Worm (Caenorhabditis elegans) whole organism, young adult: ENCODE measurements around the gene idpb-1.

Source experiments
- B0019.2 ChIP-seq: fragments of 200-800 bp; sonication (Bioruptor generic); conservative IDR thresholded peaks from 2 replicates; pipeline ENCODE4 v1.3.6; 2022; ENCODE audit warnings: missing genetic modification reagents, missing genetic modification characterization, missing compliant biosample characterization
- B0261.1 ChIP-seq: sonication (generic microtip); optimal IDR thresholded peaks from 2 replicates; lab custom pipeline; 2016; ENCODE audit warnings: mild to moderate bottlenecking, missing genetic modification characterization, moderate library complexity, missing compliant biosample characterization
- C06A6.2 ChIP-seq: fragments of 200-800 bp; sonication (Bioruptor generic); conservative IDR thresholded peaks from 2 replicates; pipeline ENCODE4 v1.3.6; 2022; ENCODE audit warnings: missing genetic modification characterization, missing compliant biosample characterization
- F23B12.7 ChIP-seq: sonication (generic microtip); optimal IDR thresholded peaks from 2 replicates; lab custom pipeline; 2017; ENCODE audit warnings: missing genetic modification characterization, mild to moderate bottlenecking, missing compliant biosample characterization, antibody characterized with exemption, moderate library complexity; ENCODE audit not compliant: insufficient read depth
- F37B4.10 ChIP-seq: fragments of 200-800 bp; sonication (Bioruptor generic); IDR thresholded peaks from 2 replicates; pipeline ENCODE4 v1.3.6; 2022; ENCODE audit warnings: missing genetic modification characterization, missing compliant biosample characterization
- K11D2.4 ChIP-seq: fragments of 200-800 bp; sonication (Bioruptor generic); IDR thresholded peaks from 2 replicates; pipeline ENCODE4 v1.3.6; 2022; ENCODE audit warnings: missing genetic modification reagents, missing genetic modification characterization, missing compliant biosample characterization
- T26A5.8 ChIP-seq: sonication (generic microtip); optimal IDR thresholded peaks from 2 replicates; lab custom pipeline; 2016; ENCODE audit warnings: missing genetic modification characterization, missing compliant biosample characterization
- akir-1 ChIP-seq: fragments of 200-800 bp; sonication (Bioruptor generic); optimal IDR thresholded peaks from 2 replicates; lab custom pipeline; 2018; ENCODE audit warnings: mild to moderate bottlenecking, missing genetic modification characterization, moderate library complexity, missing compliant biosample characterization
- aptf-2 ChIP-seq: fragments of 200-800 bp; sonication (Bioruptor generic); conservative IDR thresholded peaks from 2 replicates; pipeline ENCODE4 v1.3.6; 2022; ENCODE audit warnings: missing genetic modification reagents, missing genetic modification characterization, missing compliant biosample characterization
- aptf-3 ChIP-seq: fragments of 200-800 bp; sonication (Bioruptor generic); IDR thresholded peaks from 2 replicates; pipeline ENCODE4 v1.3.6; 2022; ENCODE audit warnings: missing genetic modification characterization, missing compliant biosample characterization
- atf-7 ChIP-seq: sonication (generic microtip); optimal IDR thresholded peaks from 2 replicates; lab custom pipeline; 2017; ENCODE audit warnings: mild to moderate bottlenecking, missing genetic modification characterization, missing compliant biosample characterization
- attf-5 ChIP-seq: fragments of 200-800 bp; sonication (Bioruptor generic); optimal IDR thresholded peaks from 2 replicates; lab custom pipeline; 2018; ENCODE audit warnings: mild to moderate bottlenecking, missing genetic modification characterization, missing compliant biosample characterization
- attf-6 ChIP-seq: fragments of 200-800 bp; sonication (Bioruptor generic); IDR thresholded peaks from 2 replicates; pipeline ENCODE4 v1.3.6; 2022; ENCODE audit warnings: missing genetic modification reagents, missing genetic modification characterization, missing compliant biosample characterization
- bed-1 ChIP-seq: fragments of 200-800 bp; sonication (Bioruptor generic); IDR thresholded peaks from 2 replicates; pipeline ENCODE4 v1.3.6; 2022; ENCODE audit warnings: missing genetic modification reagents, missing genetic modification characterization, missing compliant biosample characterization
- cebp-1 ChIP-seq, 2 experiments: fragments of 200-800 bp in 1 of 2; sonication (Bioruptor generic) in 1 of 2; sonication (generic microtip) in 1 of 2; IDR thresholded peaks in 1 of 2; optimal IDR thresholded peaks in 1 of 2; 2 replicates each; pipeline versions ENCODE4 v1.3.6 to Lab custom; 2017 to 2022; ENCODE audit warnings: missing compliant biosample characterization in 2 of 2, missing genetic modification characterization in 2 of 2, mild to moderate bottlenecking in 1 of 2, missing genetic modification reagents in 1 of 2, moderate library complexity in 1 of 2
- ceh-100 ChIP-seq: fragments of 200-800 bp; sonication (Bioruptor generic); IDR thresholded peaks from 2 replicates; pipeline ENCODE4 v1.3.6; 2022; ENCODE audit warnings: missing genetic modification reagents, missing genetic modification characterization, missing compliant biosample characterization
- ceh-27 ChIP-seq: fragments of 200-800 bp; sonication (Bioruptor generic); optimal IDR thresholded peaks from 2 replicates; lab custom pipeline; 2018; ENCODE audit warnings: mild to moderate bottlenecking, missing genetic modification characterization, moderate library complexity, missing compliant biosample characterization
- ceh-58 ChIP-seq: fragments of 200-800 bp; sonication (Bioruptor generic); IDR thresholded peaks from 2 replicates; pipeline ENCODE4 v1.3.6; 2022; ENCODE audit warnings: missing genetic modification characterization, missing compliant biosample characterization
- dox-1 ChIP-seq: fragments of 200-800 bp; sonication (Bioruptor generic); IDR thresholded peaks from 2 replicates; pipeline ENCODE4 v1.3.6; 2022; ENCODE audit warnings: missing genetic modification reagents, missing genetic modification characterization, missing compliant biosample characterization
- efl-1 ChIP-seq: fragments of 150-350 bp; optimal IDR thresholded peaks from 2 replicates; lab custom pipeline; 2014; ENCODE audit warnings: missing biosample characterization, missing genetic modification reagents, missing genetic modification characterization
- gei-17 ChIP-seq: fragments of 200-800 bp; sonication (Bioruptor generic); optimal IDR thresholded peaks from 2 replicates; lab custom pipeline; 2018; ENCODE audit warnings: mild to moderate bottlenecking, missing genetic modification characterization, missing compliant biosample characterization
- him-1 ChIP-seq: sonication (generic microtip); optimal IDR thresholded peaks from 2 replicates; lab custom pipeline; 2016; ENCODE audit warnings: missing genotype, missing genetic modification reagents, missing genetic modification characterization, missing compliant biosample characterization
- hlh-12 ChIP-seq: sonication (generic microtip); optimal IDR thresholded peaks from 2 replicates; lab custom pipeline; 2016; ENCODE audit warnings: missing genetic modification characterization, missing compliant biosample characterization
- lag-1 ChIP-seq: fragments of 200-800 bp; sonication (Bioruptor generic); IDR thresholded peaks from 2 replicates; pipeline ENCODE4 v1.3.6; 2022; ENCODE audit warnings: missing genetic modification reagents, missing genetic modification characterization, missing compliant biosample characterization
- let-607 ChIP-seq, 2 experiments: fragments of 200-800 bp in 1 of 2; sonication (Bioruptor generic) in 1 of 2; sonication (generic microtip) in 1 of 2; optimal IDR thresholded peaks; 2 replicates each; lab custom pipeline; 2016 to 2018; ENCODE audit warnings: mild to moderate bottlenecking in 2 of 2, missing compliant biosample characterization in 2 of 2, missing genetic modification characterization in 2 of 2, moderate library complexity in 2 of 2, missing genotype in 1 of 2
- lin-35 ChIP-seq, 3 experiments: fragments of 150-350 bp in 2 of 3; sonication (generic microtip) in 1 of 3; optimal IDR thresholded peaks; 2 replicates each; lab custom pipeline; 2014 to 2018; ENCODE audit warnings: missing biosample characterization in 3 of 3, missing genetic modification characterization in 3 of 3, missing genetic modification reagents in 3 of 3
- lin-40 ChIP-seq: sonication (generic microtip); optimal IDR thresholded peaks from 2 replicates; lab custom pipeline; 2016; ENCODE audit warnings: missing genetic modification characterization, mild to moderate bottlenecking, missing compliant biosample characterization, missing genotype, missing genetic modification reagents
- lin-54 ChIP-seq: fragments of 200-800 bp; sonication (Bioruptor generic); optimal IDR thresholded peaks from 2 replicates; lab custom pipeline; 2018; ENCODE audit warnings: mild to moderate bottlenecking, missing genetic modification characterization, missing compliant biosample characterization
- madf-10 ChIP-seq: sonication (generic microtip); optimal IDR thresholded peaks from 2 replicates; lab custom pipeline; 2016; ENCODE audit warnings: mild to moderate bottlenecking, missing genetic modification characterization, missing compliant biosample characterization
- mcd-1 ChIP-seq: fragments of 200-800 bp; sonication (Bioruptor generic); IDR thresholded peaks from 2 replicates; pipeline ENCODE4 v1.3.6; 2022; ENCODE audit warnings: missing genetic modification reagents, missing genetic modification characterization, missing compliant biosample characterization
- mel-28 ChIP-seq: sonication (generic microtip); optimal IDR thresholded peaks from 2 replicates; lab custom pipeline; 2016; ENCODE audit warnings: borderline replicate concordance, mild to moderate bottlenecking, missing genetic modification characterization, missing compliant biosample characterization
- mes-4 ChIP-seq: sonication (generic microtip); optimal IDR thresholded peaks from 2 replicates; lab custom pipeline; 2016; ENCODE audit warnings: missing genotype, missing genetic modification characterization, missing compliant biosample characterization
- nfyb-1 ChIP-seq: fragments of 200-800 bp; sonication (Bioruptor generic); IDR thresholded peaks from 2 replicates; pipeline ENCODE4 v1.3.6; 2022; ENCODE audit warnings: missing genetic modification reagents, missing genetic modification characterization, missing compliant biosample characterization
- pha-4 ChIP-seq: fragments of 150-350 bp; sonication (generic microtip); optimal IDR thresholded peaks from 2 replicates; lab custom pipeline; 2014; ENCODE audit warnings: missing biosample characterization, missing genetic modification reagents, missing genetic modification characterization
- rcor-1 ChIP-seq: fragments of 200-800 bp; sonication (Bioruptor generic); IDR thresholded peaks from 2 replicates; pipeline ENCODE4 v1.3.6; 2022; ENCODE audit warnings: missing genetic modification reagents, missing genetic modification characterization, missing compliant biosample characterization
- repo-1 ChIP-seq: sonication (generic microtip); optimal IDR thresholded peaks from 2 replicates; lab custom pipeline; 2017; ENCODE audit warnings: mild to moderate bottlenecking, missing genetic modification characterization, missing compliant biosample characterization
- rpc-1 ChIP-seq, 2 experiments: fragments of 150-350 bp in 1 of 2; sonication (generic microtip) in 1 of 2; optimal IDR thresholded peaks; 2 replicates each; lab custom pipeline; 2014 to 2018; ENCODE audit warnings: missing biosample characterization in 1 of 2, missing genetic modification characterization in 1 of 2, missing genetic modification reagents in 1 of 2, missing genotype in 1 of 2
- snpc-1.1 ChIP-seq: sonication (generic microtip); optimal IDR thresholded peaks from 2 replicates; lab custom pipeline; 2017; ENCODE audit warnings: missing genetic modification characterization, mild to moderate bottlenecking, missing compliant biosample characterization, antibody characterized with exemption, moderate library complexity, missing genotype, missing genetic modification reagents; ENCODE audit not compliant: insufficient read depth
- snpc-4 ChIP-seq, 5 experiments: fragments of 150-350 bp in 1 of 5; sonication (generic microtip) in 4 of 5; optimal IDR thresholded peaks; 2 replicates each; lab custom pipeline; 2014 to 2018; ENCODE audit warnings: missing genetic modification characterization in 5 of 5, missing biosample characterization in 3 of 5, antibody characterized with exemption in 2 of 5, mild to moderate bottlenecking in 2 of 5, missing compliant biosample characterization in 2 of 5, missing genotype in 2 of 5, moderate library complexity in 2 of 5, missing genetic modification reagents in 1 of 5
- somi-1 ChIP-seq: fragments of 200-800 bp; sonication (Bioruptor generic); optimal IDR thresholded peaks from 2 replicates; lab custom pipeline; 2018; ENCODE audit warnings: mild to moderate bottlenecking, missing genetic modification characterization, missing compliant biosample characterization
- sptf-2 ChIP-seq: fragments of 200-800 bp; sonication (Bioruptor generic); optimal IDR thresholded peaks from 2 replicates; lab custom pipeline; 2018; ENCODE audit warnings: mild to moderate bottlenecking, missing genetic modification characterization, missing compliant biosample characterization
- tbp1 ChIP-seq: fragments of 200-800 bp; sonication (Bioruptor generic); optimal IDR thresholded peaks from 2 replicates; lab custom pipeline; 2018; ENCODE audit warnings: mild to moderate bottlenecking, missing genetic modification characterization, missing compliant biosample characterization
- tlf-1 ChIP-seq: fragments of 200-800 bp; sonication (Bioruptor generic); optimal IDR thresholded peaks from 2 replicates; lab custom pipeline; 2018; ENCODE audit warnings: mild to moderate bottlenecking, missing genetic modification characterization, missing compliant biosample characterization
- unc-130 ChIP-seq: sonication (generic microtip); optimal IDR thresholded peaks from 2 replicates; lab custom pipeline; 2016; ENCODE audit warnings: missing genetic modification reagents, missing genetic modification characterization, missing compliant biosample characterization
- zfh-2 ChIP-seq: fragments of 200-800 bp; sonication (Bioruptor generic); conservative IDR thresholded peaks from 2 replicates; pipeline ENCODE4 v1.3.6; 2022; ENCODE audit warnings: missing genetic modification reagents, missing genetic modification characterization, missing compliant biosample characterization
- ztf-18 ChIP-seq: sonication (generic microtip); optimal IDR thresholded peaks from 2 replicates; lab custom pipeline; 2016; ENCODE audit warnings: missing genotype, mild to moderate bottlenecking, missing genetic modification characterization, missing compliant biosample characterization

Gene idpb-1

ce11 chrII:5061794-5062368, 39.9 kb upstream of the idpb-1 start, which contains the start of gene smc-5 (continued):
- peak; percentile 63; the same call in 1 of the 2 replicates for TF ChIP-seq cebp-1 (GFP tag; IDR thresholded peaks at IDR 0.05; lab: Robert Waterston, UW)
- no peak for TF ChIP-seq cebp-1 (tag; optimal IDR thresholded peaks at IDR 0.05; lab: Kevin White, UChicago)
- TF ChIP-seq aptf-2 (GFP tag; lab: Robert Waterston, UW), result no peak
- TF ChIP-seq zfh-2, result no peak
- TF ChIP-seq tlf-1 (GFP tag; lab: Kevin White, UChicago), result peak; percentile 0
- TF ChIP-seq him-1 (tag; lab: Kevin White, UChicago), result no peak
- TF ChIP-seq ceh-100 (GFP tag; lab: Robert Waterston, UW), result peak; percentile 96
- TF ChIP-seq mel-28 (tag; lab: Kevin White, UChicago), result no peak
- TF ChIP-seq lin-40, result no peak
- TF ChIP-seq C06A6.2 (GFP tag; lab: Robert Waterston, UW), result no peak
- TF ChIP-seq B0261.1, result peak; percentile 15
- TF ChIP-seq aptf-3 (GFP tag; lab: Robert Waterston, UW), result no peak
- peak; percentile 77 for TF ChIP-seq unc-130 (GFP tag; lab: Kevin White, UChicago)
- TF ChIP-seq T26A5.8 (tag; lab: Kevin White, UChicago), result no peak
- peak; percentile 71 for TF ChIP-seq lin-54 (GFP tag; lab: Kevin White, UChicago)
- peak; percentile 54 for TF ChIP-seq ceh-27 (GFP tag; lab: Kevin White, UChicago)
- TF ChIP-seq atf-7, result no peak
- TF ChIP-seq lin-35 (GFP tag; optimal IDR thresholded peaks at IDR 0.05; lab: Kevin White, UChicago), result peak in 2 of 3 experiments; percentile 24 to 66
- no peak for TF ChIP-seq akir-1 (GFP tag; lab: Kevin White, UChicago)
- no peak for TF ChIP-seq attf-6 (GFP tag; lab: Robert Waterston, UW)
- no peak for TF ChIP-seq F37B4.10 (GFP tag; lab: Robert Waterston, UW)
- peak; percentile 91 for TF ChIP-seq mcd-1 (GFP tag; lab: Robert Waterston, UW)
- no peak for TF ChIP-seq ceh-58 (GFP tag; lab: Robert Waterston, UW)
- peak; percentile 18 for TF ChIP-seq snpc-4 (GFP tag; optimal IDR thresholded peaks at IDR 0.05; lab: Kevin White, UChicago)
- TF ChIP-seq snpc-4 (tag; optimal IDR thresholded peaks at IDR 0.05; lab: Kevin White, UChicago), result peak in 3 of 4 experiments; percentile 66 to 84 (median 68)
- peak; percentile 16 for TF ChIP-seq ztf-18 (tag; lab: Kevin White, UChicago)
- peak; percentile 82 for TF ChIP-seq dox-1 (GFP tag; lab: Robert Waterston, UW)
- TF ChIP-seq B0019.2 (GFP tag; lab: Robert Waterston, UW), result no peak
- TF ChIP-seq pha-4 (tag; lab: Kevin White, UChicago), result no peak
- no peak for TF ChIP-seq nfyb-1 (GFP tag; lab: Robert Waterston, UW)
- no peak for TF ChIP-seq let-607 (tag; optimal IDR thresholded peaks at IDR 0.05; lab: Kevin White, UChicago)
- no peak for TF ChIP-seq lag-1 (GFP tag; lab: Robert Waterston, UW)
- no peak for TF ChIP-seq sptf-2 (GFP tag; lab: Kevin White, UChicago)
- peak; percentile 54 for TF ChIP-seq tbp1
- peak; percentile 24 for TF ChIP-seq snpc-1.1 (tag; lab: Kevin White, UChicago)
- no peak for TF ChIP-seq mes-4 (tag; lab: Kevin White, UChicago)
- TF ChIP-seq rpc-1 (optimal IDR thresholded peaks at IDR 0.05; lab: Kevin White, UChicago), result no peak
- TF ChIP-seq rpc-1 (tag; optimal IDR thresholded peaks at IDR 0.05; lab: Kevin White, UChicago), result no peak
- TF ChIP-seq madf-10 (tag; lab: Kevin White, UChicago), result peak; percentile 15
- peak; percentile 94 for TF ChIP-seq efl-1 (GFP tag; lab: Kevin White, UChicago)
- no peak for TF ChIP-seq somi-1 (GFP tag; lab: Kevin White, UChicago)
- no peak for TF ChIP-seq hlh-12 (tag; lab: Kevin White, UChicago)
- no peak for TF ChIP-seq K11D2.4 (GFP tag; lab: Robert Waterston, UW)
- TF ChIP-seq rcor-1 (GFP tag; lab: Robert Waterston, UW), result peak; percentile 36; the same call in 1 of the 2 replicates
- no peak for TF ChIP-seq gei-17 (GFP tag; lab: Kevin White, UChicago)
- TF ChIP-seq repo-1, result no peak
- peak; percentile 79 for TF ChIP-seq attf-5 (GFP tag; lab: Kevin White, UChicago)
- TF ChIP-seq bed-1 (GFP tag; lab: Robert Waterston, UW), result no peak
- TF ChIP-seq F23B12.7 (tag; lab: Kevin White, UChicago), result peak; percentile 88
